Worm (Caenorhabditis elegans) whole organism, early embryonic: Measurements from ENCODE around the gene T26A8.3.

Experiments
- B0310.2 ChIP-seq: sonication (generic microtip); optimal IDR thresholded peaks from 2 replicates; lab custom pipeline; 2016; ENCODE audit warnings: mild to moderate bottlenecking, missing genetic modification characterization, missing compliant biosample characterization
- ama-1 ChIP-seq: fragments of 150-350 bp; optimal IDR thresholded peaks from 2 replicates; lab custom pipeline; 2014
- ceh-13 ChIP-seq: fragments of 200-800 bp; sonication (Bioruptor generic); optimal IDR thresholded peaks from 2 replicates; lab custom pipeline; 2018; ENCODE audit warnings: mild to moderate bottlenecking, missing genetic modification characterization, missing compliant biosample characterization
- ets-7 ChIP-seq: sonication (generic microtip); optimal IDR thresholded peaks from 2 replicates; lab custom pipeline; 2016; ENCODE audit warnings: missing genotype, missing genetic modification characterization, missing compliant biosample characterization
- hmbx-1 ChIP-seq: sonication (generic microtip); optimal IDR thresholded peaks from 2 replicates; lab custom pipeline; 2016; ENCODE audit warnings: mild to moderate bottlenecking, missing genetic modification characterization, missing compliant biosample characterization
- hmg-4 ChIP-seq: fragments of 200-800 bp; sonication (Bioruptor generic); optimal IDR thresholded peaks from 2 replicates; lab custom pipeline; 2018; ENCODE audit warnings: mild to moderate bottlenecking, missing genetic modification characterization, missing compliant biosample characterization
- tbx-37 ChIP-seq: fragments of 200-800 bp; sonication (Bioruptor generic); conservative IDR thresholded peaks from 2 replicates; pipeline ENCODE4 v1.3.6; 2022; ENCODE audit warnings: missing genetic modification reagents, missing genetic modification characterization, missing compliant biosample characterization

ce11 chrIV:8432709-8433108 is 6.3 kb upstream of the T26A8.3 start, which contains the start of the genes T26A8.4 and pdtf-1:
- peak; percentile 36 for TF ChIP-seq ama-1
- peak; percentile 37 for TF ChIP-seq B0310.2 (tag; lab: Kevin White, UChicago)
- peak; percentile 77 for TF ChIP-seq hmg-4
- TF ChIP-seq hmbx-1, result peak; percentile 27
- no peak for TF ChIP-seq ets-7
- no peak for TF ChIP-seq ceh-13 (GFP tag; lab: Kevin White, UChicago)
- no peak for TF ChIP-seq tbx-37 (GFP tag; lab: Robert Waterston, UW)
